Worm (Caenorhabditis elegans) whole organism, L1 larva: Measurements from ENCODE around the gene vps-32.1.
A peak's percentile ranks its signal among the peaks of the same experiment; 100 is the strongest.

ENCODE experiments used
- C04F5.9 ChIP-seq: sonication (generic microtip); optimal IDR thresholded peaks from 2 replicates; lab custom pipeline; 2016; ENCODE audit warnings: missing genetic modification characterization, missing compliant biosample characterization
- C16A3.4 ChIP-seq: fragments of 150-350 bp; optimal IDR thresholded peaks from 2 replicates; lab custom pipeline; 2014; ENCODE audit warnings: missing biosample characterization, missing genetic modification characterization
- C34B4.2 ChIP-seq: sonication (generic microtip); optimal IDR thresholded peaks from 2 replicates; lab custom pipeline; 2017; ENCODE audit warnings: mild to moderate bottlenecking, missing genetic modification characterization, missing compliant biosample characterization
- aha-1 ChIP-seq: fragments of 150-350 bp; optimal IDR thresholded peaks from 2 replicates; lab custom pipeline; 2014; ENCODE audit warnings: missing biosample characterization, missing genetic modification characterization
- alr-1 ChIP-seq: fragments of 200-800 bp; sonication (Bioruptor generic); optimal IDR thresholded peaks from 2 replicates; lab custom pipeline; 2018; ENCODE audit warnings: borderline replicate concordance, mild to moderate bottlenecking, missing genetic modification characterization, missing compliant biosample characterization
- aly-2 ChIP-seq: fragments of 150-350 bp; optimal IDR thresholded peaks from 2 replicates; lab custom pipeline; 2014; ENCODE audit warnings: missing biosample characterization, missing genetic modification characterization
- ama-1 ChIP-seq: fragments of 150-350 bp; optimal IDR thresholded peaks from 2 replicates; lab custom pipeline; 2014
- blmp-1 ChIP-seq: fragments of 150-350 bp; optimal IDR thresholded peaks from 2 replicates; lab custom pipeline; 2014; ENCODE audit warnings: missing biosample characterization, missing genetic modification characterization
- ceh-63 ChIP-seq: fragments of 200-800 bp; sonication (Bioruptor generic); optimal IDR thresholded peaks from 2 replicates; lab custom pipeline; 2018; ENCODE audit warnings: mild to moderate bottlenecking, missing genetic modification characterization, missing compliant biosample characterization
- ceh-8 ChIP-seq: fragments of 200-800 bp; sonication (Bioruptor generic); optimal IDR thresholded peaks from 2 replicates; lab custom pipeline; 2018; ENCODE audit warnings: mild to moderate bottlenecking, missing genetic modification characterization, moderate library complexity, missing compliant biosample characterization
- ceh-82 ChIP-seq, 3 experiments: fragments of 150-350 bp in 1 of 3; sonication (generic microtip) in 2 of 3; optimal IDR thresholded peaks; 2 replicates each; lab custom pipeline; 2014 to 2017; ENCODE audit warnings: missing biosample characterization in 3 of 3, missing genetic modification characterization in 3 of 3
- ceh-90 ChIP-seq: sonication (generic microtip); optimal IDR thresholded peaks from 2 replicates; lab custom pipeline; 2016; ENCODE audit warnings: missing genetic modification characterization, missing compliant biosample characterization
- ces-1 ChIP-seq: fragments of 150-350 bp; optimal IDR thresholded peaks from 2 replicates; lab custom pipeline; 2014; ENCODE audit warnings: missing biosample characterization, missing genetic modification reagents, missing genetic modification characterization
- dsc-1 ChIP-seq: sonication (generic microtip); optimal IDR thresholded peaks from 2 replicates; lab custom pipeline; 2016; ENCODE audit warnings: mild to moderate bottlenecking, missing genetic modification characterization, missing compliant biosample characterization
- efl-1 ChIP-seq, 4 experiments: fragments of 150-350 bp; optimal IDR thresholded peaks in 3 of 4; peaks in 1 of 4; 1 replicate in 1 of 4; 2 replicates in 3 of 4; lab custom pipeline; 2014; ENCODE audit warnings: missing biosample characterization in 2 of 4, missing genetic modification characterization in 2 of 4, missing genetic modification reagents in 2 of 4
- egl-13 ChIP-seq: sonication (generic microtip); optimal IDR thresholded peaks from 2 replicates; lab custom pipeline; 2016; ENCODE audit warnings: missing genotype, missing genetic modification reagents, missing genetic modification characterization, missing compliant biosample characterization
- egl-27 ChIP-seq, 2 experiments: fragments of 150-350 bp in 1 of 2; sonication (generic microtip); optimal IDR thresholded peaks; 3 replicates each; lab custom pipeline; 2017 to 2018; ENCODE audit warnings: missing biosample characterization in 2 of 2, missing genetic modification characterization in 2 of 2, missing genetic modification reagents in 2 of 2
- elt-2 ChIP-seq: sonication (generic microtip); optimal IDR thresholded peaks from 2 replicates; lab custom pipeline; 2016; ENCODE audit warnings: missing genetic modification characterization, mild to moderate bottlenecking, inconsistent platforms, missing compliant biosample characterization, missing genetic modification reagents
- elt-3 ChIP-seq, 6 experiments: fragments of 150-350 bp in 1 of 6; sonication (generic microtip); optimal IDR thresholded peaks; 2 replicates each; lab custom pipeline; 2017 to 2018; ENCODE audit warnings: missing biosample characterization in 6 of 6, missing genetic modification characterization in 6 of 6, inconsistent platforms in 1 of 6
- fkh-10 ChIP-seq: sonication (generic microtip); optimal IDR thresholded peaks from 2 replicates; lab custom pipeline; 2017; ENCODE audit warnings: missing biosample characterization, missing genetic modification reagents, missing genetic modification characterization
- fkh-4 ChIP-seq: sonication (generic microtip); optimal IDR thresholded peaks from 2 replicates; lab custom pipeline; 2016; ENCODE audit warnings: missing compliant biosample characterization, missing genetic modification characterization, borderline replicate concordance
- fkh-8 ChIP-seq: sonication (generic microtip); optimal IDR thresholded peaks from 2 replicates; lab custom pipeline; 2016; ENCODE audit warnings: mild to moderate bottlenecking, missing genetic modification characterization, missing compliant biosample characterization
- hlh-17 ChIP-seq: fragments of 200-800 bp; sonication (Bioruptor generic); optimal IDR thresholded peaks from 2 replicates; lab custom pipeline; 2018; ENCODE audit warnings: missing genetic modification characterization, mild to moderate bottlenecking, missing compliant biosample characterization, moderate library complexity, borderline replicate concordance
- hlh-4 ChIP-seq: sonication (generic microtip); optimal IDR thresholded peaks from 2 replicates; lab custom pipeline; 2016; ENCODE audit warnings: mild to moderate bottlenecking, missing genetic modification characterization, missing compliant biosample characterization
- hpl-2 ChIP-seq: fragments of 150-350 bp; optimal IDR thresholded peaks from 2 replicates; lab custom pipeline; 2014; ENCODE audit warnings: missing biosample characterization, missing genetic modification reagents, missing genetic modification characterization
- jun-1 ChIP-seq: fragments of 150-350 bp; optimal IDR thresholded peaks from 2 replicates; lab custom pipeline; 2014; ENCODE audit warnings: missing biosample characterization, missing genetic modification reagents, missing genetic modification characterization
- lin-14 ChIP-seq: fragments of 200-800 bp; sonication (Bioruptor generic); optimal IDR thresholded peaks from 2 replicates; lab custom pipeline; 2018; ENCODE audit warnings: mild to moderate bottlenecking, missing genetic modification characterization, moderate library complexity, missing compliant biosample characterization
- lin-15B ChIP-seq: fragments of 150-350 bp; sonication (generic microtip); optimal IDR thresholded peaks from 3 replicates; lab custom pipeline; 2014; ENCODE audit warnings: missing biosample characterization, missing genetic modification characterization
- lin-35 ChIP-seq, 2 experiments: fragments of 150-350 bp; optimal IDR thresholded peaks; 2 replicates each; lab custom pipeline; 2014; ENCODE audit warnings: missing biosample characterization in 2 of 2, missing genetic modification characterization in 2 of 2, missing genetic modification reagents in 2 of 2
- lsy-2 ChIP-seq, 2 experiments: fragments of 150-350 bp; optimal IDR thresholded peaks; 2 replicates each; lab custom pipeline; 2014; ENCODE audit warnings: missing biosample characterization in 2 of 2, missing genetic modification characterization in 2 of 2
- mab-9 ChIP-seq: fragments of 200-800 bp; sonication (Bioruptor generic); IDR thresholded peaks from 2 replicates; pipeline ENCODE4 v1.3.6; 2022; ENCODE audit warnings: missing genetic modification reagents, missing genetic modification characterization, missing compliant biosample characterization
- mdl-1 ChIP-seq, 2 experiments: fragments of 150-350 bp; optimal IDR thresholded peaks; 2 replicates each; lab custom pipeline; 2014 to 2017; ENCODE audit warnings: missing biosample characterization in 2 of 2, missing genetic modification characterization in 2 of 2, inconsistent platforms in 1 of 2
- nhr-19 ChIP-seq: fragments of 200-800 bp; sonication (Bioruptor generic); conservative IDR thresholded peaks from 2 replicates; pipeline ENCODE4 v1.3.6; 2022; ENCODE audit warnings: missing genetic modification characterization, missing compliant biosample characterization
- nhr-20 ChIP-seq: sonication (generic microtip); optimal IDR thresholded peaks from 2 replicates; lab custom pipeline; 2016; ENCODE audit warnings: mild to moderate bottlenecking, missing genetic modification characterization, missing compliant biosample characterization
- nhr-76 ChIP-seq: sonication (generic microtip); optimal IDR thresholded peaks from 2 replicates; lab custom pipeline; 2017; ENCODE audit warnings: missing biosample characterization, missing genetic modification characterization
- nhr-90 ChIP-seq: sonication (generic microtip); optimal IDR thresholded peaks from 2 replicates; lab custom pipeline; 2016; ENCODE audit warnings: mild to moderate bottlenecking, missing genetic modification characterization, missing compliant biosample characterization; ENCODE audit not compliant: poor library complexity
- pax-3 ChIP-seq: fragments of 200-800 bp; sonication (Bioruptor generic); optimal IDR thresholded peaks from 2 replicates; lab custom pipeline; 2018; ENCODE audit warnings: mild to moderate bottlenecking, missing genetic modification characterization, moderate library complexity, missing compliant biosample characterization
- rnt-1 ChIP-seq: sonication (generic microtip); optimal IDR thresholded peaks from 2 replicates; lab custom pipeline; 2016; ENCODE audit warnings: mild to moderate bottlenecking, missing genetic modification characterization, moderate library complexity, missing compliant biosample characterization
- snpc-4 ChIP-seq: fragments of 150-350 bp; optimal IDR thresholded peaks from 2 replicates; lab custom pipeline; 2014; ENCODE audit warnings: missing biosample characterization, missing genetic modification characterization
- snu-23 ChIP-seq: sonication (generic microtip); optimal IDR thresholded peaks from 2 replicates; lab custom pipeline; 2016; ENCODE audit warnings: missing genetic modification characterization, missing compliant biosample characterization
- sox-4 ChIP-seq: sonication (generic microtip); optimal IDR thresholded peaks from 2 replicates; lab custom pipeline; 2016; ENCODE audit warnings: missing genetic modification characterization, missing compliant biosample characterization
- sup-37 ChIP-seq: fragments of 200-800 bp; sonication (Bioruptor generic); optimal IDR thresholded peaks from 2 replicates; lab custom pipeline; 2018; ENCODE audit warnings: mild to moderate bottlenecking, missing genetic modification characterization, missing compliant biosample characterization
- unc-130 ChIP-seq: fragments of 150-350 bp; optimal IDR thresholded peaks from 2 replicates; lab custom pipeline; 2017; ENCODE audit warnings: missing biosample characterization, missing genetic modification characterization, inconsistent platforms
- unc-30 ChIP-seq: sonication (generic microtip); optimal IDR thresholded peaks from 2 replicates; lab custom pipeline; 2017; ENCODE audit warnings: missing biosample characterization, missing genetic modification characterization
- unc-62 ChIP-seq: fragments of 150-350 bp; optimal IDR thresholded peaks from 2 replicates; lab custom pipeline; 2014; ENCODE audit warnings: missing biosample characterization, missing genetic modification reagents, missing genetic modification characterization
- unc-86 ChIP-seq: sonication (generic microtip); optimal IDR thresholded peaks from 2 replicates; lab custom pipeline; 2016; ENCODE audit warnings: missing genetic modification characterization, missing compliant biosample characterization
- unc-98 ChIP-seq: fragments of 200-800 bp; sonication (Bioruptor generic); IDR thresholded peaks from 2 replicates; pipeline ENCODE4 v1.3.6; 2022; ENCODE audit warnings: missing genetic modification characterization, missing compliant biosample characterization
- zip-4 ChIP-seq: fragments of 200-800 bp; sonication (Bioruptor generic); optimal IDR thresholded peaks from 2 replicates; lab custom pipeline; 2018; ENCODE audit warnings: mild to moderate bottlenecking, missing genetic modification characterization, moderate library complexity, missing compliant biosample characterization
- ztf-4 ChIP-seq: fragments of 150-350 bp; optimal IDR thresholded peaks from 2 replicates; lab custom pipeline; 2014; ENCODE audit warnings: missing biosample characterization, missing genetic modification characterization

The vps-32.1 gene

ce11 chrII:6563238-6563637, 26.3 kb upstream of the vps-32.1 start:
- TF ChIP-seq snu-23 (GFP tag; lab: Kevin White, UChicago) (peak; percentile 12), lsy-2 (tag; optimal IDR thresholded peaks at IDR 0.05; lab: Kevin White, UChicago) (peak in 1 of 2 experiments; percentile 14), elt-3 (tag; optimal IDR thresholded peaks at IDR 0.05; lab: Kevin White, UChicago) (no peak), rnt-1 (tag; lab: Kevin White, UChicago) (peak; percentile 11), blmp-1 (tag; lab: Kevin White, UChicago) (peak; percentile 50), egl-27 (tag; optimal IDR thresholded peaks at IDR 0.05; lab: Kevin White, UChicago) (no peak), jun-1 (tag; lab: Kevin White, UChicago) (peak; percentile 26), nhr-19 (GFP tag; lab: Robert Waterston, UW) (no peak), efl-1 (optimal IDR thresholded peaks at IDR 0.05; lab: Kevin White, UChicago) (peak; percentile 24 to 40), efl-1 (GFP tag; optimal IDR thresholded peaks at IDR 0.05 in 1 of 2; lab: Kevin White, UChicago) (peak; percentile 16 to 89), lin-14 (peak; percentile 78), mab-9 (GFP tag; lab: Robert Waterston, UW) (no peak), fkh-8 (tag; lab: Kevin White, UChicago) (peak; percentile 35), ceh-82 (tag; optimal IDR thresholded peaks at IDR 0.05; lab: Kevin White, UChicago) (peak in 1 of 3 experiments; percentile 14), fkh-10 (GFP tag; lab: Kevin White, UChicago) (peak; percentile 44), dsc-1 (tag; lab: Kevin White, UChicago) (peak; percentile 14)

ce11 chrII:6565077-6565476, 24.4 kb upstream of the vps-32.1 start, which contains the start of gene mpz-3:
TSS of gene mpz-3 (minus strand) at chrII:6565396.
- peak; percentile 24 for TF ChIP-seq elt-2
- no peak for TF ChIP-seq fkh-4 (tag; lab: Kevin White, UChicago)
- TF ChIP-seq unc-30 (tag; lab: Kevin White, UChicago), result no peak
- TF ChIP-seq sox-4, result no peak
- peak; percentile 13 for TF ChIP-seq C16A3.4 (tag; lab: Kevin White, UChicago)
- TF ChIP-seq ces-1 (GFP tag; lab: Kevin White, UChicago), result no peak
- TF ChIP-seq alr-1 (tag; lab: Kevin White, UChicago), result no peak
- peak; percentile 22 to 59 for TF ChIP-seq lin-35 (GFP tag; optimal IDR thresholded peaks at IDR 0.05; lab: Kevin White, UChicago)
- TF ChIP-seq unc-98 (GFP tag; lab: Robert Waterston, UW), result no peak
- no peak for TF ChIP-seq elt-3 (tag; optimal IDR thresholded peaks at IDR 0.05; lab: Kevin White, UChicago)
- TF ChIP-seq mdl-1 (tag; optimal IDR thresholded peaks at IDR 0.05; lab: Kevin White, UChicago), result peak in 1 of 2 experiments; percentile 12
- TF ChIP-seq ztf-4, result no peak
- TF ChIP-seq unc-130 (tag; lab: Kevin White, UChicago), result no peak
- TF ChIP-seq fkh-8 (tag; lab: Kevin White, UChicago), result no peak
- no peak for TF ChIP-seq nhr-76
- TF ChIP-seq unc-86 (tag; lab: Kevin White, UChicago), result no peak
- no peak for TF ChIP-seq C34B4.2 (tag; lab: Kevin White, UChicago)
- peak; percentile 25 for TF ChIP-seq nhr-90 (tag; lab: Kevin White, UChicago)
- no peak for TF ChIP-seq hlh-17 (GFP tag; lab: Kevin White, UChicago)
- no peak for TF ChIP-seq aha-1 (tag; lab: Kevin White, UChicago)
- TF ChIP-seq C04F5.9 (tag; lab: Kevin White, UChicago), result no peak
- TF ChIP-seq ceh-63 (GFP tag; lab: Kevin White, UChicago), result no peak
- TF ChIP-seq mab-9 (GFP tag; lab: Robert Waterston, UW), result no peak
- no peak for TF ChIP-seq unc-62 (GFP tag; lab: Kevin White, UChicago)
- peak; percentile 51 for TF ChIP-seq nhr-20
- TF ChIP-seq efl-1 (optimal IDR thresholded peaks at IDR 0.05; lab: Kevin White, UChicago), result peak; percentile 20 to 38
- TF ChIP-seq efl-1 (GFP tag; optimal IDR thresholded peaks at IDR 0.05 in 1 of 2; lab: Kevin White, UChicago), result peak in 1 of 2 experiments; percentile 94
- TF ChIP-seq aly-2 (tag; lab: Kevin White, UChicago), result no peak
- no peak for TF ChIP-seq egl-13 (tag; lab: Kevin White, UChicago)
- TF ChIP-seq lin-15B (tag; lab: Kevin White, UChicago), result no peak
- no peak for TF ChIP-seq pax-3 (tag; lab: Kevin White, UChicago)
- no peak for TF ChIP-seq ama-1 (lab: Kevin White, UChicago)
- no peak for TF ChIP-seq ceh-90 (tag; lab: Kevin White, UChicago)
- TF ChIP-seq hpl-2 (GFP tag; lab: Kevin White, UChicago), result no peak
- no peak for TF ChIP-seq snpc-4 (tag; lab: Kevin White, UChicago)
- TF ChIP-seq ceh-8 (GFP tag; lab: Kevin White, UChicago), result no peak
- TF ChIP-seq snu-23 (GFP tag; lab: Kevin White, UChicago), result peak; percentile 70
- no peak for TF ChIP-seq sup-37 (GFP tag; lab: Kevin White, UChicago)
- peak; percentile 34 for TF ChIP-seq dsc-1 (tag; lab: Kevin White, UChicago)
- TF ChIP-seq hlh-4 (tag; lab: Kevin White, UChicago), result no peak
- no peak for TF ChIP-seq zip-4 (GFP tag; lab: Kevin White, UChicago)
- TF ChIP-seq egl-27 (tag; optimal IDR thresholded peaks at IDR 0.05; lab: Kevin White, UChicago), result no peak
